Worm (Caenorhabditis elegans): ENCODE data around the gene taf-11.3.

ce11 chrIII:10536087-10536723 is 31.2 kb upstream of the taf-11.3 start:
- no peak for TF ChIP-seq lsy-2 (tag; optimal IDR thresholded peaks at IDR 0.05)
- TF ChIP-seq ztf-4 (tag; optimal IDR thresholded peaks at IDR 0.05), result no peak
- no peak for TF ChIP-seq nhr-77 (tag; optimal IDR thresholded peaks at IDR 0.05)
- no peak for TF ChIP-seq egl-27 (tag; optimal IDR thresholded peaks at IDR 0.05)
- no peak for TF ChIP-seq elt-1 (tag; optimal IDR thresholded peaks at IDR 0.05)
- TF ChIP-seq lin-39 (tag; optimal IDR thresholded peaks at IDR 0.05), result no peak

Measured in whole organism, L2 larva.